Fruit fly (Drosophila melanogaster): ENCODE data around the gene CG10565.

The CG10565 gene

DNA sequence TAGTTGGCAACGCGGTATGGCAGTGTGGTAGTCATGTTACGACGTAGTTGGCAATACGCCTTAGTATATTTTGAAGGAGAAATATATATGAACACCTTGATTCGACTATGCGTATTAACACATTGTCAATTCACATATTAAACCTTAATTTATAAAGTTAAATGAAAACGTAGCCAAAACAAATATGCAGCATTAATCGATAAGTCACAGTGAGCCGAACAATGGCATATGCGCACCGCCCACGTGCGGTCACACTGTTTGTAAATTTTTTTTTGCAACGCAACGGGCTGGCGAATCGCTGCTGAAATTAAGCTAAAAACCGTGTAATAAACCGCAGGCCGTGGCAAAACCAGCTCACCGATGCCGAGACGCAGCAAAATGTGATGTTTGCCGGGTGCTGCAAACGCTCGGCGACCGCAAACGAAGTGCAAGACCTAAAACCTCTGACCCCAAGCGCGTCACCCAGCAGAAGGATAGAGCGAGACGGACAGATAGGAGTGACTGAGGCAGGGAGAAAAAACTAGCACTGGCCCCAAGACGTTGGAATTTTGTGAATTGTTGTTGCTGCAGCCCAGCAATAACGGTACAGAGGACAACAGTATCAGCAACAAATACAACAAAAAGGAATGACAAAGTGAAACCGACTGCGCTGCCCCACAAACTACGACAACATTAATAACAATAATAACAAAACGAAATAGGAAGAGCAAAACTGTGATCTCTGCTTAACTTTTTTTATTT, 39.5 kb upstream of the CG10565 start (continued):
- TF ChIP-seq lmd (GFP tag; IDR thresholded peaks at IDR 0.05) = no peak
- no peak for TF ChIP-seq CG6272 (GFP tag; IDR thresholded peaks at IDR 0.05)
- no peak for TF ChIP-seq pnt (GFP tag; optimal IDR thresholded peaks at IDR 0.05)
- no peak for TF ChIP-seq repo (GFP tag; optimal IDR thresholded peaks at IDR 0.05)
- no peak for TF ChIP-seq gcm (GFP tag; optimal IDR thresholded peaks at IDR 0.05)
- TF ChIP-seq Hey (tag; optimal IDR thresholded peaks at IDR 0.05) = no peak
- TF ChIP-seq al (GFP tag; IDR thresholded peaks at IDR 0.05) = no peak
- TF ChIP-seq dmrt99B (tag; optimal IDR thresholded peaks at IDR 0.05) = no peak
- 0 out of 3 replicates have a peak, but pooled peaks have one; percentile 44 for TF ChIP-seq CG16813 (GFP tag; IDR thresholded peaks at IDR 0.05; ENCODE audit: partially characterized antibody)
- peak; percentile 82 for TF ChIP-seq Med (GFP tag)
- no peak for TF ChIP-seq CG8765 (GFP tag; IDR thresholded peaks at IDR 0.05)
- TF ChIP-seq dmrt11E (tag; optimal IDR thresholded peaks at IDR 0.05) = no peak
- peak; percentile 33; the same call in 1 of the 2 replicates for TF ChIP-seq hbn (GFP tag; IDR thresholded peaks at IDR 0.05; ENCODE audit: partially characterized antibody)
- no peak for TF ChIP-seq CG8089 (GFP tag; optimal IDR thresholded peaks at IDR 0.05)
- no peak for TF ChIP-seq CG12071 (GFP tag; optimal IDR thresholded peaks at IDR 0.05)
- no peak for TF ChIP-seq CG6854 (GFP tag; optimal IDR thresholded peaks at IDR 0.05)
- TF ChIP-seq Optix (GFP tag; IDR thresholded peaks at IDR 0.05) = no peak
- peak; percentile 21 for TF ChIP-seq ems (GFP tag; optimal IDR thresholded peaks at IDR 0.05)
- no peak for TF ChIP-seq slbo (GFP tag; IDR thresholded peaks at IDR 0.05)
- TF ChIP-seq Chrac-16 (GFP tag; optimal IDR thresholded peaks at IDR 0.05) = no peak
- TF ChIP-seq CG2129 (GFP tag; IDR thresholded peaks at IDR 0.05; ENCODE audit: partially characterized antibody) = peak; percentile 11; the same call in 1 of the 2 replicates
- TF ChIP-seq CG6791 (GFP tag; IDR thresholded peaks at IDR 0.05; ENCODE audit: partially characterized antibody) = no peak
- peak in 1 of 2 experiments; percentile 18 for TF ChIP-seq crp (GFP tag; optimal IDR thresholded peaks at IDR 0.05)
- no peak for TF ChIP-seq CG7963 (GFP tag; IDR thresholded peaks at IDR 0.05; ENCODE audit: partially characterized antibody)
- no peak for TF ChIP-seq D19B (GFP tag; optimal IDR thresholded peaks at IDR 0.05)
- peak; percentile 76 for TF ChIP-seq CG12659 (GFP tag; optimal IDR thresholded peaks at IDR 0.05)
- TF ChIP-seq ash1 (GFP tag; optimal IDR thresholded peaks at IDR 0.05) = no peak
- no peak for TF ChIP-seq Lpt (GFP tag; optimal IDR thresholded peaks at IDR 0.05)
- no peak for TF ChIP-seq stc (GFP tag; IDR thresholded peaks at IDR 0.05)
- no peak for TF ChIP-seq fd64A (GFP tag; optimal IDR thresholded peaks at IDR 0.05)
- no peak for TF ChIP-seq CG9727 (GFP tag; optimal IDR thresholded peaks at IDR 0.05)
- TF ChIP-seq aop (GFP tag; IDR thresholded peaks at IDR 0.05) = no peak
- no peak for TF ChIP-seq chinmo (GFP tag; IDR thresholded peaks at IDR 0.05; ENCODE audit: partially characterized antibody)
- TF ChIP-seq usp (GFP tag; optimal IDR thresholded peaks at IDR 0.05) = no peak
- TF ChIP-seq rib (GFP tag; IDR thresholded peaks at IDR 0.05) = peak; percentile 67; the same call in 1 of the 2 replicates
- TF ChIP-seq wek (GFP tag; optimal IDR thresholded peaks at IDR 0.05) = no peak
- peak; percentile 88 for TF ChIP-seq CG1832 (GFP tag; optimal IDR thresholded peaks at IDR 0.05)
- TF ChIP-seq CG10209 (GFP tag; optimal IDR thresholded peaks at IDR 0.05) = no peak
- peak; percentile 12 for TF ChIP-seq grau (tag; optimal IDR thresholded peaks at IDR 0.05)
- TF ChIP-seq sob (GFP tag; IDR thresholded peaks at IDR 0.05) = no peak
- TF ChIP-seq Hmx (GFP tag; optimal IDR thresholded peaks at IDR 0.05) = no peak
- no peak for TF ChIP-seq CG5245 (GFP tag; optimal IDR thresholded peaks at IDR 0.05)
- TF ChIP-seq Kr (GFP tag; optimal IDR thresholded peaks at IDR 0.05) = no peak
- TF ChIP-seq Hr78 (GFP tag; optimal IDR thresholded peaks at IDR 0.05) = peak in 1 of 2 experiments; percentile 97
- peak; percentile 6 for TF ChIP-seq CG10147 (GFP tag; optimal IDR thresholded peaks at IDR 0.05)
- no peak for TF ChIP-seq CG10654 (GFP tag; optimal IDR thresholded peaks at IDR 0.05)
- TF ChIP-seq dm (GFP tag; optimal IDR thresholded peaks at IDR 0.05) = no peak
- TF ChIP-seq Camta (GFP tag; optimal IDR thresholded peaks at IDR 0.05) = no peak
- TF ChIP-seq HmgZ (tag; optimal IDR thresholded peaks at IDR 0.05) = peak; percentile 37

Measured in whole organism, embryonic.